Worm (Caenorhabditis elegans): ENCODE data around the gene str-144.

DNA sequence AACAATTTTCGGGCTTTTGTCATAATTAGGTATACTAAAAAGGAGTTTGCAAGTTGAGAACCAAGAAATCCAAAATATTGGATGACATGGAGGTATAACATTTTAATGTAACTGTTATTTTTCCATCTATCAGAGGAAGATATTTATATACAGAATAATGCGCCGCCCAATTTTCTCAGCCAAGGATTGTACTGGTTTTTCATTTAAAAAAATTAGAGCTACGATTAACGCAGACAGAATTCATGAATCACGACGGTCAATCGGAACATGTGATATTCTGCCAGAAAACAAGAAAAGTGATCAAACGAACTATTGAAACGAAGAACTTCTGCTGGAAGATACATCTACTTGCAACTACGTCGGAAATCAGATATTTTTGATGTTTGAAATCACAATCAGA is 26.3 kb upstream of the str-144 start, which contains the start of gene str-145:
- no peak for TF ChIP-seq zip-11 (GFP tag; IDR thresholded peaks at IDR 0.05)
- TF ChIP-seq dmd-8 (GFP tag; IDR thresholded peaks at IDR 0.05), result no peak
- TF ChIP-seq madf-9 (GFP tag; conservative IDR thresholded peaks at IDR 0.05), result no peak
- TF ChIP-seq nhr-76 (tag; optimal IDR thresholded peaks at IDR 0.05), result no peak
- no peak for TF ChIP-seq nhr-28 (tag; optimal IDR thresholded peaks at IDR 0.05)
- no peak for TF ChIP-seq fkh-10 (GFP tag; optimal IDR thresholded peaks at IDR 0.05)
- TF ChIP-seq pqm-1 (tag; optimal IDR thresholded peaks at IDR 0.05), result no peak
- no peak for TF ChIP-seq lir-3 (tag; optimal IDR thresholded peaks at IDR 0.05)

Data from whole organism, L4 larva.